Fruit fly (Drosophila melanogaster) whole organism, adult: ENCODE results near the gene CG9135.

Source experiments
- CG12768 ChIP-seq: fragments of 200-800 bp; sonication (Bioruptor generic); optimal IDR thresholded peaks from 2 replicates; lab custom pipeline; 2017; ENCODE audit warnings: missing biosample characterization, missing genetic modification characterization, mild to moderate bottlenecking, moderate library complexity, missing genetic modification reagents
- CG33017 ChIP-seq: fragments of 200-800 bp; sonication (Bioruptor generic); optimal IDR thresholded peaks from 2 replicates; lab custom pipeline; 2018; ENCODE audit warnings: missing biosample characterization, mild to moderate bottlenecking, missing genetic modification characterization, moderate library complexity
- CG5204 ChIP-seq: fragments of 200-800 bp; sonication (Bioruptor generic); optimal IDR thresholded peaks from 2 replicates; lab custom pipeline; 2016; ENCODE audit warnings: missing biosample characterization, missing genetic modification characterization
- CG7045 ChIP-seq: fragments of 200-800 bp; sonication (Bioruptor generic); optimal IDR thresholded peaks from 2 replicates; lab custom pipeline; 2017; ENCODE audit warnings: missing biosample characterization, mild to moderate bottlenecking, missing genetic modification characterization
- CG7101 ChIP-seq: fragments of 200-800 bp; sonication (Bioruptor generic); optimal IDR thresholded peaks from 2 replicates; lab custom pipeline; 2018; ENCODE audit warnings: missing biosample characterization, mild to moderate bottlenecking, missing genetic modification characterization, moderate library complexity
- Crg-1 ChIP-seq: fragments of 200-800 bp; sonication (Bioruptor generic); optimal IDR thresholded peaks from 2 replicates; lab custom pipeline; 2016; ENCODE audit warnings: missing biosample characterization, missing genetic modification characterization
- Hr96 ChIP-seq: fragments of 200-800 bp; sonication (Bioruptor generic); optimal IDR thresholded peaks from 2 replicates; lab custom pipeline; 2016; ENCODE audit warnings: missing biosample characterization, missing genetic modification characterization
- Mnt ChIP-seq: fragments of 200-800 bp; sonication (Bioruptor generic); optimal IDR thresholded peaks from 2 replicates; lab custom pipeline; 2016; ENCODE audit warnings: missing biosample characterization, mild to moderate bottlenecking, missing genetic modification characterization
- bab1 ChIP-seq: fragments of 200-800 bp; sonication (Bioruptor generic); optimal IDR thresholded peaks from 3 replicates; lab custom pipeline; 2019; ENCODE audit warnings: missing biosample characterization, mild to moderate bottlenecking, missing genetic modification characterization, moderate library complexity
- cnc ChIP-seq, 2 experiments: fragments of >200 bp; optimal IDR thresholded peaks; 2 replicates each; lab custom pipeline; 2017
- kay ChIP-seq: fragments of 200-800 bp; sonication (Bioruptor generic); peaks from one replicate; lab custom pipeline; 2016; ENCODE audit warnings: missing biosample characterization, missing genetic modification characterization, borderline replicate concordance
- pad ChIP-seq: fragments of 200-800 bp; sonication (Bioruptor generic); optimal IDR thresholded peaks from 3 replicates; lab custom pipeline; 2017; ENCODE audit warnings: missing biosample characterization, missing genetic modification characterization, mild to moderate bottlenecking, moderate library complexity, missing genetic modification reagents
- toe ChIP-seq: fragments of 200-800 bp; sonication (Bioruptor generic); optimal IDR thresholded peaks from 2 replicates; lab custom pipeline; 2016; ENCODE audit warnings: missing biosample characterization, missing genetic modification characterization

DNA sequence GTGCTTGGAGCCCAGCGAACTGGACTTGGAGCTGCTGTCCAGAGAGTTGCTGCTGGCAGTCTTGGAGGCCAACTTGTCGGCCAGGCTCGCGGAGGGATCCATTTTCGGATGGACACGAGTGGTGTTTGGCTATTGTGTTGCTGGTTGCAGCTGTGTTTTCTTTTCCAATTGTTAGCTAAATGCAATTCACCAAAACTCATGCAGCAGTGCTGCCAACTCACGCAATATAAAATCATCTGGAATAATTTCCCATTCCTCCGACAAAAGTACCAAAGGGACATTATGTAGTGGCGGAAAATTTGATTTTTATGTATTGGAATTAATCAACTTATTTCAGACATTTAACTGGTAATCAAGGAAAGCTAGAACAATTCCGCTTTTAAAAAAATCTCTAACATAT lies 13.9 kb upstream of the CG9135 start, which contains the start of gene mtm:
- TF ChIP-seq cnc (optimal IDR thresholded peaks at IDR 0.05; lab: Kevin White, UChicago): no peak
- TF ChIP-seq Mnt: no peak
- TF ChIP-seq CG12768: no peak
- TF ChIP-seq bab1 (GFP tag; lab: Kevin White, UChicago): peak; percentile 56
- TF ChIP-seq Hr96 (GFP tag; lab: Kevin White, UChicago): no peak
- TF ChIP-seq CG33017: no peak
- TF ChIP-seq toe: no peak
- no peak for TF ChIP-seq CG7101
- TF ChIP-seq kay (GFP tag; lab: Kevin White, UChicago): no peak
- no peak for TF ChIP-seq CG7045
- TF ChIP-seq pad (GFP tag; lab: Kevin White, UChicago): no peak
- TF ChIP-seq CG5204 (GFP tag; lab: Kevin White, UChicago): no peak
- no peak for TF ChIP-seq Crg-1 (GFP tag; lab: Kevin White, UChicago)
